Worm (Caenorhabditis elegans): ENCODE results near the gene T20B12.3.
A peak's percentile ranks its signal among the peaks of the same experiment; 100 is the strongest.

The T20B12.3 gene

DNA sequence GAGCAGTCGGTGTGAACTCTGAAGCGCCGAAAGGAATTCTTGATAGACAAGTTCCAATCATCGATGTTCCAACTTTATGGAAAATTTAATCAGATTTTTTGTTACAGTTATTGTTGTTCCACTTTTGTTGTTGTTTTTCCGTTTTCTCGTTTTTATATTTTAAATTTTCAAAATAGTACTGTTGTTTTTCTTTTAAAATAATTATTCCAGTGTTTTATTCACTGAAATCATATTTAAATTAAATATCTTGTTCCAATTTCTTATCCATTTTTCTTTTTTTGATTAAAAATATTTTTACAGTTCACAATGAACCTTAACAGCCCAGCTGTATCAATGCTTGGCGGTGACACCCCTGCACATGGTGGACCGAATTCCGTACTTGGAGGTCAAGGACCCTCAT lies 1.8 kb downstream of the T20B12.3 start, which contains the start of gene tbp-1:
Gene tbp-1 (plus strand): TSS at position 301 of the 400 bp plus-strand sequence.
- no peak for TF ChIP-seq aly-1 (tag; optimal IDR thresholded peaks at IDR 0.05)
- TF ChIP-seq hnd-1 (tag; optimal IDR thresholded peaks at IDR 0.05): no peak
- no peak for TF ChIP-seq hmbx-1 (tag; optimal IDR thresholded peaks at IDR 0.05)
- no peak for TF ChIP-seq F13C5.2 (tag; optimal IDR thresholded peaks at IDR 0.05)
- no peak for TF ChIP-seq ama-1 (optimal IDR thresholded peaks at IDR 0.05)
- no peak for TF ChIP-seq tbx-11 (GFP tag; IDR thresholded peaks at IDR 0.05)
- no peak for TF ChIP-seq hmg-4 (GFP tag; optimal IDR thresholded peaks at IDR 0.05)
- TF ChIP-seq B0310.2 (tag; optimal IDR thresholded peaks at IDR 0.05): no peak
- no peak for TF ChIP-seq ceh-13 (GFP tag; optimal IDR thresholded peaks at IDR 0.05)
- no peak for TF ChIP-seq sea-1 (GFP tag; conservative IDR thresholded peaks at IDR 0.05)
- TF ChIP-seq tra-4 (tag; optimal IDR thresholded peaks at IDR 0.05): no peak
- TF ChIP-seq scrt-1 (GFP tag; IDR thresholded peaks at IDR 0.05): no peak
- TF ChIP-seq ceh-36 (tag; optimal IDR thresholded peaks at IDR 0.05): no peak
- TF ChIP-seq ets-7 (tag; optimal IDR thresholded peaks at IDR 0.05): no peak
- TF ChIP-seq flt-1 (GFP tag; IDR thresholded peaks at IDR 0.05): no peak

DNA sequence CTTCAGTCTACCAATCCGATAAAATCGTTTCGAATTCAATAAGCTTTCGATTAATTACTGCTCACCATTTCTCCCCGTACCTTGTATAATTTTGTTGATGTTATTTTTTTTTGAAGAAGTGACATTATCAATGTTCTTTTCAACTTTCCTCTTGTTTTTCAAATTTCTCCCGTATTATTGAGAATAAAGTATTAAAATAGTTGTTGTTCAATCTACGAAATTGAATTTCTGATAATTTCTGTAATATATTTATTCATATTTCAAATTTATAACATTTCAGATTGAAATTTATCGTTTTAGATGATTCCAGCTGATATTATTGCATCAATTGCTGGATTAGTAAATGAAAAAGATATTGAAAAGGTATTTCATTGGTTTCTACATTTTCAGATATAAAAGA lies 4.0 kb downstream of the T20B12.3 start, which contains the start of gene trd-1:
Gene trd-1 (plus strand): TSS at position 301 of the 400 bp plus-strand sequence.
- TF ChIP-seq tra-4 (tag; optimal IDR thresholded peaks at IDR 0.05): no peak
- TF ChIP-seq scrt-1 (GFP tag; IDR thresholded peaks at IDR 0.05): no peak

DNA sequence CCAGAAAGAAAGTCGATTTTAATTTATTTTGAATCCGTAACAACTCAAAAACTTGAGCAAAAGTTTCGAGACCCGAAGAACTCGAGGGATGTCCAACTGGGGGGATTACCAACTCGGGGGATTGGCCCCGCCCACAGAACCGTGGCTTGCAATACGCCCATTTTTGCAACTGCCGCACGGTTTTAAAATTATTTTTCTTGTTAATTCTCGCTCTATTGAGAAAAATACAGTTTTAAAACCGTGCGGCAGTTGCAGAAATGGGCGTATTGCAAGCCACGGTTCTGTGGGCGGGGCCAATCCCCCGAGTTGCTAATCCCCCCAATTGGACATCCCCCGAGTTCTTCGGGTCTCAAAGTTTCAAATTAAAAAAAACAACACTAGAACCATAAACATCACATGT lies 4.6 kb downstream of the T20B12.3 start:
- peak; percentile 44; the same call in 1 of the 2 replicates for TF ChIP-seq pes-1 (GFP tag; IDR thresholded peaks at IDR 0.05)

DNA sequence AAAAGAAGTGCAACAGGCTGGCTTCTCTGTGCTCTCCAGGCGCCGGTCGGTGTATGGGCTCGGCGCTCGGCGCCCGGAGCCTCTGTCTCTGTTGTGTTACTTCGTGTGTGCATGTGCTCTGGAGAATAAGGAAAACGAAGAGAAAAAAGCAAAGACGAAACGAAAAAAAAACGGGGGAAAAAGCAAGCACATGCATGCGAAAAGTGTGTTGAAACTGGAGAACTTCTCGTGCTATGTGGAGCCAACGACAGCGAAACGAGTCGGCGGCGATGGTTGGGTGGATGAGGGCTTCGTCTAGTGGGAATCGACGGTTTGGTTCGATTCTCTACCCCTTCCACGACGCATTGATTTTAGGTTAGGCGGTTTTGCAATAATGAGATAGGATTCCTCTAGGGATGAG lies 5.4 kb downstream of the T20B12.3 start:
- TF ChIP-seq hnd-1 (tag; optimal IDR thresholded peaks at IDR 0.05) (no peak), flt-1 (GFP tag; IDR thresholded peaks at IDR 0.05) (no peak), ceh-13 (GFP tag; optimal IDR thresholded peaks at IDR 0.05) (no peak), scrt-1 (GFP tag; IDR thresholded peaks at IDR 0.05) (no peak), B0310.2 (tag; optimal IDR thresholded peaks at IDR 0.05) (no peak), sea-1 (GFP tag; conservative IDR thresholded peaks at IDR 0.05) (no peak), ets-7 (tag; optimal IDR thresholded peaks at IDR 0.05) (no peak), tbx-37 (GFP tag; conservative IDR thresholded peaks at IDR 0.05) (no peak), hmbx-1 (tag; optimal IDR thresholded peaks at IDR 0.05) (no peak), tbx-11 (GFP tag; IDR thresholded peaks at IDR 0.05) (no peak), tra-4 (tag; optimal IDR thresholded peaks at IDR 0.05) (no peak)

DNA sequence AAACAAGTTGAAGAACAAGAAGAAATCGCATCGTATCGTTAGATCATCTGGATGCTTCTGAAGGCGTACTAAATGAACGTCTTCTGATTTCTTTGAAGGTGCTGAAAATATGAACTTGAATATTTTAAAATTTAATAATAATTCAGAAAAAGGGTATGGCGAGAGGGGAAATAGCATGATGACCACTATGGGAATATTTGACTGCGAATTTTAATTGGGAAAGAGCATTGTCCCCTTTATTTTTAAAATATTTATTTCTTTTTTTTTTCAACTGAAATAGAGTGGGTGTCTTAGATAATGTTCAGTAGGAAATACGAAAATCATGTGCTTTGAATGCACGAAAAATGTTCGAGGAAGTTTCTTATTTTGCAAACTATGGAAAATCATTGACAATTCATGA lies 13.4 kb downstream of the T20B12.3 start, which contains the start of gene lgc-50:
Gene lgc-50 (minus strand): TSS at position 101 of the 400 bp plus-strand sequence.
- TF ChIP-seq hmg-4 (GFP tag; optimal IDR thresholded peaks at IDR 0.05): no peak
- TF ChIP-seq B0310.2 (tag; optimal IDR thresholded peaks at IDR 0.05): no peak
- no peak for TF ChIP-seq tbx-37 (GFP tag; conservative IDR thresholded peaks at IDR 0.05)
- TF ChIP-seq flt-1 (GFP tag; IDR thresholded peaks at IDR 0.05): no peak
- TF ChIP-seq pes-1 (GFP tag; IDR thresholded peaks at IDR 0.05): no peak
- no peak for TF ChIP-seq F13C5.2 (tag; optimal IDR thresholded peaks at IDR 0.05)
- TF ChIP-seq ceh-13 (GFP tag; optimal IDR thresholded peaks at IDR 0.05): no peak
- TF ChIP-seq aly-1 (tag; optimal IDR thresholded peaks at IDR 0.05): no peak
- no peak for TF ChIP-seq sea-1 (GFP tag; conservative IDR thresholded peaks at IDR 0.05)

DNA sequence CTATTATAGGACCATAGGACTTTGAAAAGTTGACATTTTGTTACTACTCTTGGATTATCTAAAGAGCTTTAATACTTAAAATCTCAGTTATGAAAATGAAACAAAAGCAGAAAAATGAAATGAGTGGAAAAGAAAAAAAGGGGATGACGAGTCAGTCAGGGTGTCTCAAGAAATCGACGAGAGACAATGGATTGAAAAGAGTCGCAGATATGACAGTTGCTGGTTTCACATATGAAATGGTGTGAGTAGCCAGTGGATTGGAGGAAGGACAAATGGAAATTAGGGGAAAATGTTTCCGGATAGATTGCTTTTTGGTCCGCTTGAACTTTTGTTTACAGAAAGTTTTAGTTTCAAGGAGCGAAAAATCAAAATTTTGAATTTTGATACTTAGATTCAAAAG lies 15.3 kb downstream of the T20B12.3 start:
- TF ChIP-seq aly-1 (tag; optimal IDR thresholded peaks at IDR 0.05) (no peak), tbx-11 (GFP tag; IDR thresholded peaks at IDR 0.05) (no peak), flt-1 (GFP tag; IDR thresholded peaks at IDR 0.05) (no peak), ceh-13 (GFP tag; optimal IDR thresholded peaks at IDR 0.05) (no peak), tra-4 (tag; optimal IDR thresholded peaks at IDR 0.05) (no peak), B0310.2 (tag; optimal IDR thresholded peaks at IDR 0.05) (no peak), hmg-4 (GFP tag; optimal IDR thresholded peaks at IDR 0.05) (no peak), sea-1 (GFP tag; conservative IDR thresholded peaks at IDR 0.05) (no peak), scrt-1 (GFP tag; IDR thresholded peaks at IDR 0.05) (no peak), pes-1 (GFP tag; IDR thresholded peaks at IDR 0.05) (no peak), ama-1 (optimal IDR thresholded peaks at IDR 0.05) (no peak), hnd-1 (tag; optimal IDR thresholded peaks at IDR 0.05) (no peak), hmbx-1 (tag; optimal IDR thresholded peaks at IDR 0.05) (no peak), ceh-36 (tag; optimal IDR thresholded peaks at IDR 0.05) (no peak), F13C5.2 (tag; optimal IDR thresholded peaks at IDR 0.05) (no peak), tbx-37 (GFP tag; conservative IDR thresholded peaks at IDR 0.05) (no peak), ets-7 (tag; optimal IDR thresholded peaks at IDR 0.05) (no peak)

DNA sequence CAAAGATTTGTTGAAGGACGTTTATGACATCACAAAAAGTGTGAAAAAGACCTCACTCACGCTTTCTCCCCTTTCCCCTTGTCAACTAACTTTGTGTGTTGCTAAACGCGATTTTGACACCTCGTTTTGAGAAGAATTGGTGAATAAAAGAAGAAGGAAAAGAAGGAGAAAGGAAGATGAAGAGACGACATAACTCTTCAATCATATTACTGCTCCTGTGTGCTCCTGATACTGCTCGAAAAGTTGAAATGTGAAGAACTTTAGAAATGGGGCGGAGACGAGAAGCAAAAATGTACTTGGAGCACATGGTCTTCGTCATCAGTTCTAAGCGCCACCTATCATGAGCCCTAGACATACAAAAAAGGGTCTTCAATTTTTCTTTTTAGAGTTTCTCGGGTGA lies 17.1 kb downstream of the T20B12.3 start:
- TF ChIP-seq ets-7 (tag; optimal IDR thresholded peaks at IDR 0.05) (no peak), sea-1 (GFP tag; conservative IDR thresholded peaks at IDR 0.05) (no peak), ceh-36 (tag; optimal IDR thresholded peaks at IDR 0.05) (no peak), flt-1 (GFP tag; IDR thresholded peaks at IDR 0.05) (no peak), tra-4 (tag; optimal IDR thresholded peaks at IDR 0.05) (no peak), tbx-37 (GFP tag; conservative IDR thresholded peaks at IDR 0.05) (no peak), tbx-11 (GFP tag; IDR thresholded peaks at IDR 0.05) (no peak), hnd-1 (tag; optimal IDR thresholded peaks at IDR 0.05) (no peak), hmg-4 (GFP tag; optimal IDR thresholded peaks at IDR 0.05) (no peak), ama-1 (optimal IDR thresholded peaks at IDR 0.05) (no peak)
